Fruit fly (Drosophila melanogaster) whole organism, embryonic: ENCODE data around the gene CG33679.
A peak's percentile ranks its signal among the peaks of the same experiment; 100 is the strongest.

Source experiments
- ATbp ChIP-seq: fragments of 200-800 bp; sonication (Bioruptor generic); optimal IDR thresholded peaks from 2 replicates; lab custom pipeline; 2017; ENCODE audit warnings: missing biosample characterization, mild to moderate bottlenecking, missing genetic modification characterization, missing genetic modification reagents
- CG10267 ChIP-seq: fragments of 200-800 bp; sonication (Bioruptor generic); optimal IDR thresholded peaks from 2 replicates; lab custom pipeline; 2018; ENCODE audit warnings: missing biosample characterization, mild to moderate bottlenecking, missing genetic modification characterization, moderate library complexity
- CG10565 ChIP-seq: fragments of 200-800 bp; sonication (Bioruptor generic); optimal IDR thresholded peaks from 3 replicates; lab custom pipeline; 2016; ENCODE audit warnings: missing biosample characterization, mild to moderate bottlenecking, missing genetic modification characterization
- CG10654 ChIP-seq: fragments of 200-800 bp; sonication (Bioruptor generic); optimal IDR thresholded peaks from 2 replicates; lab custom pipeline; 2016; ENCODE audit warnings: missing biosample characterization, missing genetic modification characterization
- CG10979 ChIP-seq: fragments of 200-800 bp; sonication (Bioruptor generic); optimal IDR thresholded peaks from 2 replicates; lab custom pipeline; 2018; ENCODE audit warnings: missing biosample characterization, mild to moderate bottlenecking, missing genetic modification characterization, moderate library complexity
- CG11085 ChIP-seq: fragments of 200-800 bp; sonication (Bioruptor generic); IDR thresholded peaks from 2 replicates; pipeline ENCODE4 v1.3.6; 2022; ENCODE audit warnings: missing biosample characterization, missing genetic modification characterization
- CG12769 ChIP-seq: fragments of 200-800 bp; sonication (Bioruptor generic); optimal IDR thresholded peaks from 2 replicates; lab custom pipeline; 2019; ENCODE audit warnings: missing biosample characterization, mild to moderate bottlenecking, missing genetic modification characterization, moderate library complexity
- CG14014 ChIP-seq: fragments of 200-800 bp; sonication (Bioruptor generic); IDR thresholded peaks from 2 replicates; pipeline ENCODE4 v1.3.6; 2022; ENCODE audit warnings: missing biosample characterization, missing genetic modification characterization
- CG15479 ChIP-seq: fragments of 200-800 bp; sonication (Bioruptor generic); optimal IDR thresholded peaks from 3 replicates; lab custom pipeline; 2019; ENCODE audit warnings: missing biosample characterization, mild to moderate bottlenecking, missing genetic modification characterization, moderate library complexity
- CG15514 ChIP-seq: fragments of 200-800 bp; sonication (Bioruptor generic); optimal IDR thresholded peaks from 3 replicates; lab custom pipeline; 2017; ENCODE audit warnings: missing biosample characterization, missing genetic modification characterization, mild to moderate bottlenecking, moderate library complexity, missing genetic modification reagents
- CG16815 ChIP-seq: fragments of 200-800 bp; sonication (Bioruptor generic); optimal IDR thresholded peaks from 3 replicates; lab custom pipeline; 2017; ENCODE audit warnings: missing biosample characterization, mild to moderate bottlenecking, missing genetic modification characterization
- CG2120 ChIP-seq: fragments of 200-800 bp; sonication (Bioruptor generic); optimal IDR thresholded peaks from 3 replicates; lab custom pipeline; 2016; ENCODE audit warnings: missing biosample characterization, missing genetic modification characterization
- CG2199 ChIP-seq: fragments of 200-800 bp; sonication (Bioruptor generic); IDR thresholded peaks from 3 replicates; pipeline ENCODE4 v1.3.6; 2022; ENCODE audit warnings: missing biosample characterization, missing genetic modification characterization
- CG3726 ChIP-seq: fragments of 200-800 bp; sonication (Bioruptor generic); IDR thresholded peaks from 3 replicates; pipeline ENCODE4, ENCODE4 v1.3.6; 2022; ENCODE audit warnings: missing biosample characterization, missing genetic modification characterization
- CG4820 ChIP-seq: fragments of 200-800 bp; sonication (Bioruptor generic); optimal IDR thresholded peaks from 3 replicates; lab custom pipeline; 2016; ENCODE audit warnings: missing biosample characterization, missing genetic modification characterization
- CG6765 ChIP-seq: fragments of 200-800 bp; sonication (Bioruptor generic); optimal IDR thresholded peaks from 3 replicates; lab custom pipeline; 2017; ENCODE audit warnings: missing biosample characterization, mild to moderate bottlenecking, missing genetic modification characterization
- CG6854 ChIP-seq: fragments of 200-800 bp; sonication (Bioruptor generic); optimal IDR thresholded peaks from 3 replicates; lab custom pipeline; 2017; ENCODE audit warnings: missing biosample characterization, mild to moderate bottlenecking, missing genetic modification characterization
- Dad ChIP-seq: fragments of 200-800 bp; sonication (Bioruptor generic); optimal IDR thresholded peaks from 3 replicates; lab custom pipeline; 2016; ENCODE audit warnings: missing biosample characterization, missing genetic modification characterization
- Dll ChIP-seq: fragments of 200-800 bp; sonication (Bioruptor generic); IDR thresholded peaks from 4 replicates; pipeline ENCODE4 v1.3.6; 2022; ENCODE audit warnings: missing biosample characterization, missing genetic modification characterization; ENCODE audit not compliant: partially characterized antibody
- Doc3 ChIP-seq: fragments of 200-800 bp; sonication (Bioruptor generic); IDR thresholded peaks from 3 replicates; pipeline ENCODE4 v1.3.6; 2022; ENCODE audit warnings: missing biosample characterization, missing genetic modification characterization; ENCODE audit not compliant: partially characterized antibody
- E2f2 ChIP-seq: fragments of 200-800 bp; sonication (Bioruptor generic); IDR thresholded peaks from 2 replicates; pipeline ENCODE4 v1.3.6; 2022; ENCODE audit warnings: missing biosample characterization, missing genetic modification characterization
- ERR ChIP-seq: fragments of 200-800 bp; sonication (Bioruptor generic); optimal IDR thresholded peaks from 2 replicates; lab custom pipeline; 2016; ENCODE audit warnings: missing biosample characterization, missing genetic modification characterization
- Eip74EF ChIP-seq, 2 experiments: fragments of 200-800 bp in 1 of 2; fragments of >200 bp in 1 of 2; sonication (Bioruptor generic) in 1 of 2; optimal IDR thresholded peaks; 2 replicates each; lab custom pipeline; 2017 to 2019; ENCODE audit warnings: missing biosample characterization in 2 of 2, missing genetic modification characterization in 2 of 2, mild to moderate bottlenecking in 1 of 2, moderate library complexity in 1 of 2
- HLH3B ChIP-seq: fragments of 200-800 bp; sonication (Bioruptor generic); IDR thresholded peaks from 2 replicates; pipeline ENCODE4 v1.3.6; 2022; ENCODE audit warnings: missing biosample characterization, missing genetic modification characterization
- Oli ChIP-seq: fragments of 200-800 bp; sonication (Bioruptor generic); optimal IDR thresholded peaks from 2 replicates; lab custom pipeline; 2018; ENCODE audit warnings: missing biosample characterization, mild to moderate bottlenecking, missing genetic modification characterization, moderate library complexity
- Ptx1 ChIP-seq: fragments of 200-800 bp; sonication (Bioruptor generic); IDR thresholded peaks from 2 replicates; pipeline ENCODE4 v1.3.6; 2022; ENCODE audit warnings: missing biosample characterization, missing genetic modification characterization
- Sry-β ChIP-seq: fragments of 200-800 bp; sonication (Bioruptor generic); optimal IDR thresholded peaks from 2 replicates; lab custom pipeline; 2018; ENCODE audit warnings: missing biosample characterization, mild to moderate bottlenecking, missing genetic modification characterization, moderate library complexity
- ac ChIP-seq: fragments of 200-800 bp; sonication (Bioruptor generic); optimal IDR thresholded peaks from 3 replicates; lab custom pipeline; 2017; ENCODE audit warnings: missing biosample characterization, mild to moderate bottlenecking, missing genetic modification characterization
- bigmax ChIP-seq: fragments of 200-800 bp; sonication (Bioruptor generic); optimal IDR thresholded peaks from 2 replicates; lab custom pipeline; 2018; ENCODE audit warnings: missing biosample characterization, mild to moderate bottlenecking, missing genetic modification characterization
- cato ChIP-seq: fragments of 200-800 bp; sonication (Bioruptor generic); optimal IDR thresholded peaks from 2 replicates; lab custom pipeline; 2016; ENCODE audit warnings: missing biosample characterization, missing genetic modification characterization, borderline replicate concordance
- crol ChIP-seq: fragments of 200-800 bp; sonication (Bioruptor generic); IDR thresholded peaks from 2 replicates; pipeline ENCODE4 v1.3.6; 2022; ENCODE audit warnings: missing biosample characterization, missing genetic modification characterization
- dysf ChIP-seq: fragments of 200-800 bp; sonication (Bioruptor generic); IDR thresholded peaks from 3 replicates; pipeline ENCODE4 v1.3.6; 2022; ENCODE audit warnings: missing biosample characterization, missing genetic modification characterization
- eve ChIP-seq, 2 experiments: fragments of >200 bp; optimal IDR thresholded peaks; 2 replicates each; lab custom pipeline; 2017; ENCODE audit warnings: missing biosample characterization in 2 of 2, missing genetic modification characterization in 2 of 2
- grn ChIP-seq: fragments of 200-800 bp; sonication (Bioruptor generic); optimal IDR thresholded peaks from 3 replicates; lab custom pipeline; 2017; ENCODE audit warnings: missing biosample characterization, missing genetic modification characterization
- gsb-n ChIP-seq: fragments of 200-800 bp; sonication (Bioruptor generic); optimal IDR thresholded peaks from 3 replicates; lab custom pipeline; 2018; ENCODE audit warnings: missing biosample characterization, mild to moderate bottlenecking, missing genetic modification characterization
- odd ChIP-seq: fragments of 200-800 bp; sonication (Bioruptor generic); optimal IDR thresholded peaks from 2 replicates; lab custom pipeline; 2017; ENCODE audit warnings: missing biosample characterization, mild to moderate bottlenecking, missing genetic modification characterization
- onecut ChIP-seq: fragments of 200-800 bp; sonication (Bioruptor generic); IDR thresholded peaks from 2 replicates; pipeline ENCODE4 v1.3.6; 2022; ENCODE audit warnings: missing biosample characterization, missing genetic modification characterization
- pan ChIP-seq, 4 experiments: fragments of >200 bp in 3 of 4; fragments of 200-800 bp in 1 of 4; sonication (Bioruptor generic) in 1 of 4; optimal IDR thresholded peaks in 3 of 4; IDR thresholded peaks in 1 of 4; 2 replicates each; pipeline versions ENCODE4 v1.3.6 to Lab custom; 2017 to 2022; ENCODE audit warnings: missing biosample characterization in 2 of 4, missing genetic modification characterization in 2 of 4, mixed read lengths in 1 of 4
- sc ChIP-seq, 3 experiments: fragments of >200 bp in 2 of 3; fragments of 200-800 bp in 1 of 3; sonication (Bioruptor generic) in 1 of 3; optimal IDR thresholded peaks; 2 replicates in 2 of 3; 3 replicates in 1 of 3; lab custom pipeline; 2017; ENCODE audit warnings: mild to moderate bottlenecking in 1 of 3, missing biosample characterization in 1 of 3, missing genetic modification characterization in 1 of 3, missing genetic modification reagents in 1 of 3
- sd ChIP-seq: fragments of 200-800 bp; sonication (Bioruptor generic); optimal IDR thresholded peaks from 3 replicates; lab custom pipeline; 2018; ENCODE audit warnings: missing biosample characterization, mild to moderate bottlenecking, missing genetic modification characterization, moderate library complexity
- sens ChIP-seq: fragments of 200-800 bp; sonication (Bioruptor generic); peaks from one replicate; lab custom pipeline; 2016; ENCODE audit warnings: missing biosample characterization, missing genetic modification characterization
- sisA ChIP-seq: fragments of 200-800 bp; sonication (Bioruptor generic); IDR thresholded peaks from 2 replicates; pipeline ENCODE4 v1.3.6; 2022; ENCODE audit warnings: missing biosample characterization, missing genetic modification characterization
- sob ChIP-seq: fragments of 200-800 bp; sonication (Bioruptor generic); IDR thresholded peaks from 2 replicates; pipeline ENCODE4 v1.3.6; 2022; ENCODE audit warnings: missing biosample characterization, missing genetic modification characterization

CG33679 gene

DNA sequence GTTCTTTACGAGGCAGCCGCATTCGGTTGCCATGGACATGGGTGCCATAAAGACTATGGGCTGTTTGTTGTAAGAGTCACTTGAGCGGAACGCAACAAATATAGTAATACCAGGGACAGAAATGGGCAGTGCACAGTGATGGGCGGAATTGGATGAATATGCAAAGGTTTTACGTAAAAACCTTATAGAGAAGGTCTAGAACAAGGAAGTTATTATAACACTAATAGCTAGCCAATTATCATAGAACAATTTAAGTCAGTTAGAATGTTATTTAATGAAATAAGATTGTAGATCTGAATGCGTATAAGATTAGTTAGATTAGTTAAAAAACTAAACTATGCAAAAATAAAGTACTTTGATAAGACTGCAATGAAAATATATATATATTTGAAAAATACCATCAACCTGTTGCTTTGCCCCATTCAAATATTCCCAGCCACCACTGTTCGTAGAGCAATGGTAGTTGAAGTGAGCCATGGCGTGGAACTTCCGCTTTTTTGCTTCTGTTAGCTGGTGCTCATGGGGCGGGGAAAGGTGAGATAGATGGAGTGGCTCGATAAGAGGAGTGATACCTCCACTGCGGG, 5.2 kb upstream of the CG33679 start (continued):
- TF ChIP-seq Oli (tag; lab: Kevin White, UChicago) (peak; percentile 11), crol (GFP tag; lab: Robert Waterston, UW) (no peak), CG15514 (GFP tag; lab: Kevin White, UChicago) (no peak), grn (GFP tag; lab: Kevin White, UChicago) (peak; percentile 24), CG4820 (GFP tag; lab: Kevin White, UChicago) (peak; percentile 26), E2f2 (no peak), Doc3 (GFP tag; lab: Robert Waterston, UW) (no peak), ERR (GFP tag; lab: Kevin White, UChicago) (no peak), dysf (GFP tag; lab: Robert Waterston, UW) (peak; percentile 57; the same call in 2 of the 3 replicates)

DNA sequence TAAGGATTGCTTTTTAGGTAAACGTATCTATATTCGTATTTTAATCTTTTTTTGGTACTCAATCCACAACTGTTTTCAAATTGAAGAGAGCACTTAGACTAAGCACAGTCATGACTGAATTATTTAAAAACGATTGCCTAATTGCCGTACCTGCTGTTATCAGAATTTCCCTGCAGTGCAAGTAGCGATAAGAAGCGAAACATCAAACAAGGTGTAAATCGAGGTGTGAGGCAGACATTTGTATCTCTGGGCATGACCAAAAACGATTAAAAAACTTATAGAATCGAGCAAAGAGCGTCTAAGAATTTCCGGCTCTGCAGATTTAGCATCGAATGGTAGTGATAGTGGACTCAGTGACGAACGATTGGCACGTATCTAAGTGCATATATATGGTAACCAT, 3.0 kb upstream of the CG33679 start:
- TF ChIP-seq onecut (GFP tag; lab: Robert Waterston, UW): no peak
- no peak for TF ChIP-seq CG6854 (GFP tag; lab: Kevin White, UChicago)
- TF ChIP-seq CG2199: peak; percentile 55; the same call in 1 of the 3 replicates
- no peak for TF ChIP-seq CG6765
- peak; percentile 28 for TF ChIP-seq sd (tag; lab: Kevin White, UChicago)
- TF ChIP-seq sens (GFP tag; lab: Kevin White, UChicago): peak; percentile 55

DNA sequence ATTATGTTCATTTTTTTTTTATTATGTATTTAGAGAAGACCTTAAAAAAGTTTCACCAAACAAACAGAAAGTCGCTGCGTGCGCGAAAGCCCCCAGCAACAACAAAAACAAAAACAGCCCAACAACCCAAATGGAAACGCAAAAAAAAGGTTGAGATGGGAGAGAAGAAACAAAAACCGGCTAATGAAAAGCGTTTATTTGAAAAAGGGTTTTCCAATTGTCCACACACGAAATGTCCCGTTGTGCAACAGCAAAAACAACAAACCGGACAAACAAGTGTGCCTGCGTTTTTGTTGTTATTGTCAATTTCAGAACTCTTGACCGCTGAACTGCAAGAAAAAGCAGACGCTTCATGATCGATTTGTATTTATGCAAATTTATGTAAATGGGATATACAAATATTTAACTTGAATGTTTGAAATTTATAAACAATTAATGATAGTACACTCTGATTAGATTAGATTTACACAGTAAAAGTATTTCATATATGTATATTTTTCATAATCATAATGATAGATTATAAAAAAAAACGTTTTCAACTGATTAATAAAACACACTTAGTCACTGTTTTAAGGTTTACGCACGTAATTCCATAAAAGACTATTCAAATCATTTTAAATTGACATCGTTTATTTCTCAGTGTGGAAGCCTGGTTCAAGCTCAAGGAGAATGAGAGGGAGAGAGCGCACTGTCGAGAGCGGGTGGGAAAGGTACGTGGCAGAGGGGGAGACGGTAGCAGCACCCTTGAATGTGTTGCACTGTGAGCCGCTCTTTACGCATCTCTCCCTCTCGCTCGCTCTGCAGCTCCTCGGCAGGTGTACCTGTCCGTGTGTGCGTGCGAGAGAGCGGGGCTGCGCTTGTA, 1.5 kb upstream of the CG33679 start:
- TF ChIP-seq CG10267 (tag; lab: Kevin White, UChicago) (peak; percentile 85), Ptx1 (GFP tag; lab: Robert Waterston, UW) (peak; percentile 79), pan (optimal IDR thresholded peaks at IDR 0.05; lab: Kevin White, UChicago) (no peak), pan (GFP tag; optimal IDR thresholded peaks at IDR 0.05 in 1 of 2, IDR thresholded peaks at IDR 0.05 in 1 of 2) (peak in 1 of 2 experiments; percentile 78), CG11085 (GFP tag; lab: Robert Waterston, UW) (no peak), CG10979 (tag; lab: Kevin White, UChicago) (peak; percentile 89), eve (GFP tag; optimal IDR thresholded peaks at IDR 0.05; lab: Kevin White, UChicago) (peak in 1 of 2 experiments; percentile 88), bigmax (GFP tag; lab: Kevin White, UChicago) (no peak), cato (GFP tag; lab: Kevin White, UChicago) (peak; percentile 53), E2f2 (peak; percentile 37; the same call in 1 of the 2 replicates), CG2120 (peak; percentile 31), Eip74EF (GFP tag; optimal IDR thresholded peaks at IDR 0.05; lab: Kevin White, UChicago) (peak in 1 of 2 experiments; percentile 84), HLH3B (peak; percentile 63), gsb-n (tag; lab: Kevin White, UChicago) (peak; percentile 78), Dad (GFP tag; lab: Kevin White, UChicago) (no peak), CG15479 (GFP tag; lab: Kevin White, UChicago) (peak; percentile 35), CG14014 (GFP tag; lab: Robert Waterston, UW) (peak; percentile 54; the same call in 1 of the 2 replicates), sisA (GFP tag; lab: Robert Waterston, UW) (peak; percentile 77), CG10565 (no peak), CG16815 (GFP tag; lab: Kevin White, UChicago) (peak; percentile 62), CG12769 (tag; lab: Kevin White, UChicago) (no peak), CG3726 (GFP tag; lab: Robert Waterston, UW) (peak; percentile 73; the same call in 1 of the 3 replicates), Sry-β (GFP tag; lab: Kevin White, UChicago) (peak; percentile 21), CG10654 (peak; percentile 73), sc (optimal IDR thresholded peaks at IDR 0.05; lab: Kevin White, UChicago) (no peak), sc (GFP tag; optimal IDR thresholded peaks at IDR 0.05; lab: Kevin White, UChicago) (peak; percentile 62), odd (peak; percentile 67), Dll (GFP tag; lab: Robert Waterston, UW) (no peak), ac (no peak), ATbp (peak; percentile 65), sob (GFP tag; lab: Robert Waterston, UW) (peak; percentile 46; the same call in 1 of the 2 replicates)
